Fruit fly (Drosophila melanogaster) whole organism, prepupa: Measurements from ENCODE around the gene DIP-alpha.

Source experiments
- CG10631 ChIP-seq: fragments of 200-800 bp; sonication (Bioruptor generic); optimal IDR thresholded peaks from 2 replicates; lab custom pipeline; 2016; ENCODE audit warnings: missing biosample characterization, missing genetic modification characterization
- CG10669 ChIP-seq: fragments of 200-800 bp; sonication (Bioruptor generic); optimal IDR thresholded peaks from 3 replicates; lab custom pipeline; 2018; ENCODE audit warnings: missing biosample characterization, mild to moderate bottlenecking, missing genetic modification characterization, moderate library complexity
- CG11762 ChIP-seq: fragments of 200-800 bp; sonication (Bioruptor generic); optimal IDR thresholded peaks from 3 replicates; lab custom pipeline; 2016; ENCODE audit warnings: missing biosample characterization, missing genetic modification characterization; ENCODE audit not compliant: insufficient read depth
- CG11902 ChIP-seq: fragments of 200-800 bp; sonication (Bioruptor generic); optimal IDR thresholded peaks from 3 replicates; lab custom pipeline; 2016; ENCODE audit warnings: missing biosample characterization, missing genetic modification characterization
- CG15336 ChIP-seq: fragments of 200-800 bp; sonication (Bioruptor generic); IDR thresholded peaks from 2 replicates; pipeline ENCODE4 v1.3.6; 2022; ENCODE audit warnings: missing biosample characterization, missing genetic modification characterization
- CG1621 ChIP-seq: fragments of 200-800 bp; sonication (Bioruptor generic); optimal IDR thresholded peaks from 3 replicates; lab custom pipeline; 2018; ENCODE audit warnings: missing biosample characterization, mild to moderate bottlenecking, missing genetic modification characterization
- CG3032 ChIP-seq: fragments of 200-800 bp; optimal IDR thresholded peaks from 2 replicates; lab custom pipeline; 2019; ENCODE audit warnings: missing biosample characterization, mild to moderate bottlenecking, missing genetic modification characterization, moderate library complexity
- CG31627 ChIP-seq: fragments of 200-800 bp; sonication (Bioruptor generic); optimal IDR thresholded peaks from 3 replicates; lab custom pipeline; 2016; ENCODE audit warnings: missing biosample characterization, missing genetic modification characterization
- CG32006 ChIP-seq: fragments of 200-800 bp; sonication (Bioruptor generic); optimal IDR thresholded peaks from 3 replicates; lab custom pipeline; 2017; ENCODE audit warnings: missing biosample characterization, mild to moderate bottlenecking, missing genetic modification characterization
- CG34406 ChIP-seq: fragments of 200-800 bp; sonication (Bioruptor generic); optimal IDR thresholded peaks from 3 replicates; lab custom pipeline; 2016; ENCODE audit warnings: missing biosample characterization, missing genetic modification characterization
- CG3919 ChIP-seq: fragments of 200-800 bp; sonication (Bioruptor generic); optimal IDR thresholded peaks from 3 replicates; lab custom pipeline; 2016; ENCODE audit warnings: missing biosample characterization, missing genetic modification characterization
- CG6163 ChIP-seq: fragments of 200-800 bp; sonication (Bioruptor generic); IDR thresholded peaks from 3 replicates; pipeline ENCODE4 v1.3.6; 2022; ENCODE audit warnings: missing biosample characterization, missing genetic modification characterization
- CG6276 ChIP-seq: fragments of 200-800 bp; sonication (Bioruptor generic); optimal IDR thresholded peaks from 2 replicates; lab custom pipeline; 2017; ENCODE audit warnings: missing biosample characterization, mild to moderate bottlenecking, missing genetic modification characterization
- CG6792 ChIP-seq: fragments of 200-800 bp; sonication (Bioruptor generic); optimal IDR thresholded peaks from 3 replicates; lab custom pipeline; 2016; ENCODE audit warnings: missing biosample characterization, missing genetic modification characterization
- CG7368 ChIP-seq: fragments of 200-800 bp; sonication (Bioruptor generic); optimal IDR thresholded peaks from 3 replicates; lab custom pipeline; 2016; ENCODE audit warnings: missing biosample characterization, missing genetic modification characterization
- CG8119 ChIP-seq: fragments of 200-800 bp; sonication (Bioruptor generic); IDR thresholded peaks from 3 replicates; pipeline ENCODE4 v1.3.6; 2022; ENCODE audit warnings: missing biosample characterization, missing genetic modification characterization
- CG8319 ChIP-seq: fragments of 200-800 bp; sonication (Bioruptor generic); optimal IDR thresholded peaks from 3 replicates; lab custom pipeline; 2016; ENCODE audit warnings: missing biosample characterization, missing genetic modification characterization
- CG9139 ChIP-seq: fragments of 200-800 bp; sonication (Bioruptor generic); optimal IDR thresholded peaks from 3 replicates; lab custom pipeline; 2017; ENCODE audit warnings: missing biosample characterization, mild to moderate bottlenecking, missing genetic modification characterization
- Eip78C ChIP-seq: fragments of 200-800 bp; sonication (Bioruptor generic); peaks from one replicate; lab custom pipeline; 2016; ENCODE audit warnings: missing biosample characterization, missing genetic modification characterization
- Eip93F ChIP-seq: fragments of 200-800 bp; sonication (Bioruptor generic); optimal IDR thresholded peaks from 2 replicates; lab custom pipeline; 2016; ENCODE audit warnings: missing biosample characterization, mild to moderate bottlenecking, missing genetic modification characterization
- Ets21C ChIP-seq: fragments of 200-800 bp; sonication (Bioruptor generic); optimal IDR thresholded peaks from 3 replicates; lab custom pipeline; 2016; ENCODE audit warnings: missing biosample characterization, missing genetic modification characterization
- Ets96B ChIP-seq: fragments of 200-800 bp; optimal IDR thresholded peaks from 2 replicates; lab custom pipeline; 2019; ENCODE audit warnings: missing biosample characterization, mild to moderate bottlenecking, missing genetic modification characterization, moderate library complexity
- Gug ChIP-seq: fragments of 200-800 bp; sonication (Bioruptor generic); IDR thresholded peaks from 2 replicates; pipeline ENCODE4 v1.3.6; 2022; ENCODE audit warnings: missing biosample characterization, missing genetic modification characterization
- Hr38 ChIP-seq: sonication (Bioruptor generic); optimal IDR thresholded peaks from 2 replicates; lab custom pipeline; 2016; ENCODE audit warnings: missing biosample characterization, missing genetic modification characterization
- Hr39 ChIP-seq: fragments of 200-800 bp; sonication (Bioruptor generic); optimal IDR thresholded peaks from 2 replicates; lab custom pipeline; 2016; ENCODE audit warnings: missing biosample characterization, missing genetic modification characterization
- Hr4 ChIP-seq: fragments of 200-800 bp; sonication (Bioruptor generic); optimal IDR thresholded peaks from 3 replicates; lab custom pipeline; 2016; ENCODE audit warnings: missing biosample characterization, missing genetic modification characterization
- Met ChIP-seq: fragments of 200-800 bp; sonication (Bioruptor generic); optimal IDR thresholded peaks from 3 replicates; lab custom pipeline; 2016; ENCODE audit warnings: missing biosample characterization, missing genetic modification characterization
- OdsH ChIP-seq: fragments of 200-800 bp; sonication (Bioruptor generic); optimal IDR thresholded peaks from 3 replicates; lab custom pipeline; 2016; ENCODE audit warnings: missing biosample characterization, missing genetic modification characterization
- Smox ChIP-seq: fragments of 200-800 bp; sonication (Bioruptor generic); optimal IDR thresholded peaks from 3 replicates; lab custom pipeline; 2016; ENCODE audit warnings: missing biosample characterization, missing genetic modification characterization
- Sox102F ChIP-seq: fragments of 200-800 bp; sonication (Bioruptor generic); optimal IDR thresholded peaks from 2 replicates; lab custom pipeline; 2016; ENCODE audit warnings: missing biosample characterization, mild to moderate bottlenecking, missing genetic modification characterization
- acj6 ChIP-seq: fragments of 200-800 bp; sonication (Bioruptor generic); optimal IDR thresholded peaks from 3 replicates; lab custom pipeline; 2016; ENCODE audit warnings: missing biosample characterization, missing genetic modification characterization
- cyc ChIP-seq: fragments of 200-800 bp; sonication (Bioruptor generic); optimal IDR thresholded peaks from 3 replicates; lab custom pipeline; 2016; ENCODE audit warnings: missing biosample characterization, missing genetic modification characterization
- esn ChIP-seq: fragments of 200-800 bp; sonication (Bioruptor generic); optimal IDR thresholded peaks from 2 replicates; lab custom pipeline; 2016; ENCODE audit warnings: missing biosample characterization, mild to moderate bottlenecking, missing genetic modification characterization, moderate library complexity
- fkh ChIP-seq: fragments of 200-800 bp; sonication (Bioruptor generic); optimal IDR thresholded peaks from 3 replicates; lab custom pipeline; 2017; ENCODE audit warnings: missing biosample characterization, mild to moderate bottlenecking, missing genetic modification characterization, moderate library complexity
- lz ChIP-seq: fragments of 200-800 bp; sonication (Bioruptor generic); optimal IDR thresholded peaks from 3 replicates; lab custom pipeline; 2016; ENCODE audit warnings: missing biosample characterization, missing genetic modification characterization
- net ChIP-seq: fragments of 200-800 bp; sonication (Bioruptor generic); optimal IDR thresholded peaks from 3 replicates; lab custom pipeline; 2016; ENCODE audit warnings: missing biosample characterization, missing genetic modification characterization
- pdm3 ChIP-seq: fragments of 200-800 bp; sonication (Bioruptor generic); optimal IDR thresholded peaks from 3 replicates; lab custom pipeline; 2016; ENCODE audit warnings: missing biosample characterization, missing genetic modification characterization
- salr ChIP-seq, 2 experiments: fragments of 200-800 bp; sonication (Bioruptor generic); optimal IDR thresholded peaks; 3 replicates each; lab custom pipeline; 2016 to 2018; ENCODE audit warnings: missing biosample characterization in 2 of 2, missing genetic modification characterization in 2 of 2, mild to moderate bottlenecking in 1 of 2
- ss ChIP-seq, 2 experiments: fragments of 200-800 bp; sonication (Bioruptor generic); optimal IDR thresholded peaks; 2 replicates in 1 of 2; 3 replicates in 1 of 2; lab custom pipeline; 2017 to 2018; ENCODE audit warnings: mild to moderate bottlenecking in 2 of 2, missing biosample characterization in 2 of 2, missing genetic modification characterization in 2 of 2, moderate library complexity in 1 of 2
- svp ChIP-seq: fragments of 200-800 bp; sonication (Bioruptor generic); peaks from one replicate; lab custom pipeline; 2016; ENCODE audit warnings: missing biosample characterization, missing genetic modification characterization
- topi ChIP-seq: fragments of 200-800 bp; sonication (Bioruptor generic); optimal IDR thresholded peaks from 3 replicates; lab custom pipeline; 2016; ENCODE audit warnings: missing biosample characterization, missing genetic modification characterization
- vri ChIP-seq: fragments of 200-800 bp; sonication (Bioruptor generic); optimal IDR thresholded peaks from 3 replicates; lab custom pipeline; 2016; ENCODE audit warnings: missing biosample characterization, mild to moderate bottlenecking, missing genetic modification characterization

The DIP-alpha gene

dm6 chrX:3474476-3475439, 96.7 kb downstream of the DIP-alpha start, which contains the start of gene CG12206 (continued):
- TF ChIP-seq CG15336 (GFP tag; lab: Robert Waterston, UW) (peak; percentile 66), CG6163 (GFP tag; lab: Robert Waterston, UW) (peak; percentile 87), fkh (peak; percentile 33), svp (GFP tag; lab: Kevin White, UChicago) (peak; percentile 72), CG11902 (GFP tag; lab: Kevin White, UChicago) (peak; percentile 42), CG7368 (GFP tag; lab: Kevin White, UChicago) (peak; percentile 41), CG8319 (GFP tag; lab: Kevin White, UChicago) (peak; percentile 58), CG3919 (GFP tag; lab: Kevin White, UChicago) (peak; percentile 57), CG6276 (GFP tag; lab: Kevin White, UChicago) (peak; percentile 83), CG32006 (peak; percentile 84), CG11762 (GFP tag; lab: Kevin White, UChicago) (peak; percentile 63), CG3032 (tag; lab: Kevin White, UChicago) (peak; percentile 90), CG34406 (GFP tag; lab: Kevin White, UChicago) (peak; percentile 83), Hr38 (GFP tag; lab: Kevin White, UChicago) (no peak), CG8119 (GFP tag; lab: Robert Waterston, UW) (peak; percentile 86), CG6792 (peak; percentile 63), net (peak; percentile 80), vri (GFP tag; lab: Kevin White, UChicago) (peak; percentile 37), Hr4 (GFP tag; lab: Kevin White, UChicago) (peak; percentile 36), ss (GFP tag; optimal IDR thresholded peaks at IDR 0.05; lab: Kevin White, UChicago) (peak; percentile 93 to 96)

- TF ChIP-seq net, result no peak
- no peak for TF ChIP-seq Gug
- no peak for TF ChIP-seq CG11902 (GFP tag; lab: Kevin White, UChicago)
- no peak for TF ChIP-seq CG8319 (GFP tag; lab: Kevin White, UChicago)
- TF ChIP-seq salr (GFP tag; optimal IDR thresholded peaks at IDR 0.05; lab: Kevin White, UChicago), result no peak
- no peak for TF ChIP-seq svp (GFP tag; lab: Kevin White, UChicago)
- no peak for TF ChIP-seq CG10631 (GFP tag; lab: Kevin White, UChicago)
- TF ChIP-seq CG34406 (GFP tag; lab: Kevin White, UChicago), result no peak
- no peak for TF ChIP-seq CG31627 (GFP tag; lab: Kevin White, UChicago)
- no peak for TF ChIP-seq CG32006
- TF ChIP-seq CG9139, result no peak
- TF ChIP-seq CG3919 (GFP tag; lab: Kevin White, UChicago), result no peak
- peak; percentile 18 for TF ChIP-seq Hr39 (GFP tag; lab: Kevin White, UChicago)
- TF ChIP-seq Ets96B (tag; lab: Kevin White, UChicago), result no peak
- TF ChIP-seq Ets21C (GFP tag; lab: Kevin White, UChicago), result no peak
- TF ChIP-seq CG6792, result no peak
- TF ChIP-seq CG1621 (tag; lab: Kevin White, UChicago), result no peak
- TF ChIP-seq CG6276 (GFP tag; lab: Kevin White, UChicago), result no peak
- TF ChIP-seq cyc (GFP tag; lab: Kevin White, UChicago), result peak; percentile 20
- TF ChIP-seq CG10669 (GFP tag; lab: Kevin White, UChicago), result peak; percentile 5
- TF ChIP-seq topi (GFP tag; lab: Kevin White, UChicago), result peak; percentile 30
- no peak for TF ChIP-seq pdm3 (GFP tag; lab: Kevin White, UChicago)
- peak; percentile 2 for TF ChIP-seq lz (GFP tag; lab: Kevin White, UChicago)
- no peak for TF ChIP-seq acj6
- peak; percentile 57 for TF ChIP-seq esn
- TF ChIP-seq ss (GFP tag; optimal IDR thresholded peaks at IDR 0.05; lab: Kevin White, UChicago), result peak in 1 of 2 experiments; percentile 10
- no peak for TF ChIP-seq CG15336 (GFP tag; lab: Robert Waterston, UW)
- TF ChIP-seq Eip93F (GFP tag; lab: Kevin White, UChicago), result no peak
- TF ChIP-seq Smox, result peak; percentile 55
- TF ChIP-seq Met, result peak; percentile 34
- peak; percentile 4 for TF ChIP-seq OdsH (GFP tag; lab: Kevin White, UChicago)
- TF ChIP-seq Sox102F (GFP tag; lab: Kevin White, UChicago), result peak; percentile 37
- TF ChIP-seq Eip78C (GFP tag; lab: Kevin White, UChicago), result peak; percentile 71
These were observed 97.8 kb downstream of the DIP-alpha start for dm6 chrX:3473636-3474035.
